Fruit fly (Drosophila melanogaster): ENCODE measurements around the gene AdipoR.

The AdipoR gene

dm6 chr3R:22568508-22568907 lies 20.9 kb upstream of the AdipoR start:
- TF ChIP-seq CTCF (optimal IDR thresholded peaks at IDR 0.05) (no peak), CG8478 (optimal IDR thresholded peaks at IDR 0.05) (no peak)

- TF ChIP-seq CTCF (optimal IDR thresholded peaks at IDR 0.05) (no peak), CG8478 (optimal IDR thresholded peaks at IDR 0.05) (no peak)
Observed at dm6 chr3R:22565732-22566131, 18.1 kb upstream of the AdipoR start.

dm6 chr3R:22564707-22565106 lies 17.1 kb upstream of the AdipoR start:
- TF ChIP-seq CTCF (optimal IDR thresholded peaks at IDR 0.05) (peak in 1 of 2 experiments; percentile 49), CG8478 (optimal IDR thresholded peaks at IDR 0.05) (no peak)

dm6 chr3R:22564076-22564475 lies 16.4 kb upstream of the AdipoR start:
- TF ChIP-seq CTCF (optimal IDR thresholded peaks at IDR 0.05) (no peak), CG8478 (optimal IDR thresholded peaks at IDR 0.05) (no peak)

- TF ChIP-seq CG8478 (optimal IDR thresholded peaks at IDR 0.05) (no peak), CTCF (optimal IDR thresholded peaks at IDR 0.05) (no peak)
Observed at dm6 chr3R:22562502-22562901, 14.9 kb upstream of the AdipoR start, which contains the start of gene sit. sit (minus strand) TSS chr3R:22562572.

- TF ChIP-seq CTCF (optimal IDR thresholded peaks at IDR 0.05) (no peak), CG8478 (optimal IDR thresholded peaks at IDR 0.05) (no peak)
Observed at dm6 chr3R:22560224-22560623, 12.6 kb upstream of the AdipoR start.

dm6 chr3R:22558398-22558797 lies 10.8 kb upstream of the AdipoR start:
- no peak for TF ChIP-seq CG8478 (optimal IDR thresholded peaks at IDR 0.05)
- no peak for TF ChIP-seq CTCF (optimal IDR thresholded peaks at IDR 0.05)

dm6 chr3R:22557100-22557741 lies 9.6 kb upstream of the AdipoR start:
- TF ChIP-seq CG8478 (optimal IDR thresholded peaks at IDR 0.05) (no peak), CTCF (optimal IDR thresholded peaks at IDR 0.05) (no peak)

- TF ChIP-seq CG8478 (optimal IDR thresholded peaks at IDR 0.05) = no peak
- TF ChIP-seq CTCF (optimal IDR thresholded peaks at IDR 0.05) = no peak
Observed at dm6 chr3R:22552686-22553085, 5.0 kb upstream of the AdipoR start.

- TF ChIP-seq CG8478 (optimal IDR thresholded peaks at IDR 0.05) (no peak), CTCF (optimal IDR thresholded peaks at IDR 0.05) (no peak)
Observed at dm6 chr3R:22550306-22550812, 2.7 kb upstream of the AdipoR start, which contains the start of gene bond. bond (plus strand) TSS chr3R:22550680.

- no peak for TF ChIP-seq CTCF (optimal IDR thresholded peaks at IDR 0.05)
- no peak for TF ChIP-seq CG8478 (optimal IDR thresholded peaks at IDR 0.05)
Observed at dm6 chr3R:22546017-22546416, 1.6 kb downstream of the AdipoR start.

- TF ChIP-seq CG8478 (optimal IDR thresholded peaks at IDR 0.05) (no peak), CTCF (optimal IDR thresholded peaks at IDR 0.05) (no peak)
Observed at dm6 chr3R:22542773-22543411, 4.8 kb downstream of the AdipoR start.

dm6 chr3R:22540686-22541085 lies 7.0 kb downstream of the AdipoR start:
- TF ChIP-seq CG8478 (optimal IDR thresholded peaks at IDR 0.05) (no peak), CTCF (optimal IDR thresholded peaks at IDR 0.05) (no peak)

dm6 chr3R:22539762-22540161 lies 7.9 kb downstream of the AdipoR start, which contains the start of gene CG5326:
CG5326 (minus strand) TSS chr3R:22539919.
- TF ChIP-seq CG8478 (optimal IDR thresholded peaks at IDR 0.05) = no peak
- no peak for TF ChIP-seq CTCF (optimal IDR thresholded peaks at IDR 0.05)

- TF ChIP-seq CG8478 (optimal IDR thresholded peaks at IDR 0.05) (no peak), CTCF (optimal IDR thresholded peaks at IDR 0.05) (no peak)
Observed at dm6 chr3R:22538877-22539276, 8.8 kb downstream of the AdipoR start.
